Worm (Caenorhabditis elegans) whole organism, young adult: ENCODE data around the gene cey-4.

Source experiments
- B0336.3 ChIP-seq: fragments of 200-800 bp; sonication (Bioruptor generic); IDR thresholded peaks from 2 replicates; pipeline ENCODE4 v1.3.6; 2022; ENCODE audit warnings: missing genetic modification characterization, missing compliant biosample characterization
- C06A6.2 ChIP-seq: fragments of 200-800 bp; sonication (Bioruptor generic); conservative IDR thresholded peaks from 2 replicates; pipeline ENCODE4 v1.3.6; 2022; ENCODE audit warnings: missing genetic modification characterization, missing compliant biosample characterization
- C17E4.6 ChIP-seq: fragments of 200-800 bp; sonication (Bioruptor generic); IDR thresholded peaks from 2 replicates; pipeline ENCODE4 v1.3.6; 2022; ENCODE audit warnings: missing genetic modification reagents, missing genetic modification characterization, missing compliant biosample characterization
- D2030.7 ChIP-seq: fragments of 200-800 bp; sonication (Bioruptor generic); IDR thresholded peaks from 2 replicates; pipeline ENCODE4 v1.3.6; 2022; ENCODE audit warnings: missing genetic modification reagents, missing genetic modification characterization, missing compliant biosample characterization
- F33H1.4 ChIP-seq: fragments of 200-800 bp; sonication (Bioruptor generic); IDR thresholded peaks from 2 replicates; pipeline ENCODE4 v1.3.6; 2022; ENCODE audit warnings: missing genetic modification reagents, missing genetic modification characterization, missing compliant biosample characterization
- F49E8.2 ChIP-seq: sonication (generic microtip); optimal IDR thresholded peaks from 3 replicates; lab custom pipeline; 2017; ENCODE audit warnings: missing genetic modification characterization, mild to moderate bottlenecking, missing compliant biosample characterization, antibody characterized with exemption, moderate library complexity; ENCODE audit not compliant: insufficient read depth
- T07F8.4 ChIP-seq: sonication (generic microtip); optimal IDR thresholded peaks from 2 replicates; lab custom pipeline; 2016; ENCODE audit warnings: mild to moderate bottlenecking, missing genetic modification characterization, moderate library complexity, missing compliant biosample characterization
- Y53F4B.3 ChIP-seq: fragments of 200-800 bp; sonication (Bioruptor generic); IDR thresholded peaks from 2 replicates; pipeline ENCODE4 v1.3.6; 2022; ENCODE audit warnings: missing genetic modification reagents, missing genetic modification characterization, missing compliant biosample characterization
- Y56A3A.18 ChIP-seq: fragments of 200-800 bp; sonication (Bioruptor generic); IDR thresholded peaks from 2 replicates; pipeline ENCODE4 v1.3.6; 2022; ENCODE audit warnings: missing genetic modification reagents, missing genetic modification characterization, missing compliant biosample characterization
- athp-1 ChIP-seq: sonication (generic microtip); optimal IDR thresholded peaks from 2 replicates; lab custom pipeline; 2017; ENCODE audit warnings: mild to moderate bottlenecking, missing genetic modification characterization, missing compliant biosample characterization
- ceh-91 ChIP-seq: fragments of 200-800 bp; sonication (Bioruptor generic); IDR thresholded peaks from 2 replicates; pipeline ENCODE4 v1.3.6; 2022; ENCODE audit warnings: missing genetic modification reagents, missing genetic modification characterization, missing compliant biosample characterization
- dpff-1 ChIP-seq: sonication (generic microtip); optimal IDR thresholded peaks from 2 replicates; lab custom pipeline; 2017; ENCODE audit warnings: mild to moderate bottlenecking, missing genetic modification characterization, missing compliant biosample characterization
- dpl-1 ChIP-seq: fragments of 150-350 bp; optimal IDR thresholded peaks from 2 replicates; lab custom pipeline; 2014; ENCODE audit warnings: missing biosample characterization, missing genetic modification reagents, missing genetic modification characterization
- efl-1 ChIP-seq: fragments of 150-350 bp; optimal IDR thresholded peaks from 2 replicates; lab custom pipeline; 2014; ENCODE audit warnings: missing biosample characterization, missing genetic modification reagents, missing genetic modification characterization
- egl-44 ChIP-seq: fragments of 200-800 bp; sonication (Bioruptor generic); IDR thresholded peaks from 2 replicates; pipeline ENCODE4 v1.3.6; 2022; ENCODE audit warnings: missing genetic modification reagents, missing genetic modification characterization, missing compliant biosample characterization
- ekl-4 ChIP-seq: fragments of 200-800 bp; sonication (Bioruptor generic); IDR thresholded peaks from 2 replicates; pipeline ENCODE4 v1.3.6; 2022; ENCODE audit warnings: missing genetic modification reagents, missing genetic modification characterization, missing compliant biosample characterization
- hlh-26 ChIP-seq: fragments of 200-800 bp; sonication (Bioruptor generic); conservative IDR thresholded peaks from 2 replicates; pipeline ENCODE4 v1.3.6; 2022; ENCODE audit warnings: missing genetic modification reagents, missing genetic modification characterization, missing compliant biosample characterization
- hmg-1.2 ChIP-seq: fragments of 200-800 bp; sonication (Bioruptor generic); IDR thresholded peaks from 2 replicates; pipeline ENCODE4 v1.3.6; 2022; ENCODE audit warnings: missing genetic modification reagents, missing genetic modification characterization, missing compliant biosample characterization
- hsf-1 ChIP-seq: fragments of 200-800 bp; sonication (Bioruptor generic); IDR thresholded peaks from 2 replicates; pipeline ENCODE4 v1.3.6; 2022; ENCODE audit warnings: missing genetic modification reagents, missing genetic modification characterization, missing compliant biosample characterization
- lin-35 ChIP-seq, 3 experiments: fragments of 150-350 bp in 2 of 3; sonication (generic microtip) in 1 of 3; optimal IDR thresholded peaks; 2 replicates each; lab custom pipeline; 2014 to 2018; ENCODE audit warnings: missing biosample characterization in 3 of 3, missing genetic modification characterization in 3 of 3, missing genetic modification reagents in 3 of 3
- lin-54 ChIP-seq: fragments of 200-800 bp; sonication (Bioruptor generic); optimal IDR thresholded peaks from 2 replicates; lab custom pipeline; 2018; ENCODE audit warnings: mild to moderate bottlenecking, missing genetic modification characterization, missing compliant biosample characterization
- lir-1 ChIP-seq: fragments of 200-800 bp; sonication (Bioruptor generic); conservative IDR thresholded peaks from 2 replicates; pipeline ENCODE4 v1.3.6; 2022; ENCODE audit warnings: missing genetic modification reagents, missing genetic modification characterization, missing compliant biosample characterization
- lsl-1 ChIP-seq: fragments of 200-800 bp; sonication (Bioruptor generic); optimal IDR thresholded peaks from 2 replicates; lab custom pipeline; 2018; ENCODE audit warnings: mild to moderate bottlenecking, missing genetic modification characterization, moderate library complexity, missing compliant biosample characterization
- lsy-27 ChIP-seq: sonication (generic microtip); optimal IDR thresholded peaks from 2 replicates; lab custom pipeline; 2017; ENCODE audit warnings: missing genetic modification characterization, mild to moderate bottlenecking, missing compliant biosample characterization, antibody characterized with exemption, missing genotype, borderline replicate concordance; ENCODE audit not compliant: insufficient read depth
- madf-10 ChIP-seq: sonication (generic microtip); optimal IDR thresholded peaks from 2 replicates; lab custom pipeline; 2016; ENCODE audit warnings: mild to moderate bottlenecking, missing genetic modification characterization, missing compliant biosample characterization
- madf-6 ChIP-seq: fragments of 200-800 bp; sonication (Bioruptor generic); IDR thresholded peaks from 2 replicates; pipeline ENCODE4 v1.3.6; 2022; ENCODE audit warnings: missing genetic modification reagents, missing genetic modification characterization, missing compliant biosample characterization
- madf-8 ChIP-seq: fragments of 200-800 bp; sonication (Bioruptor generic); conservative IDR thresholded peaks from 2 replicates; pipeline ENCODE4 v1.3.6; 2022; ENCODE audit warnings: missing genetic modification reagents, missing genetic modification characterization, missing compliant biosample characterization
- mcd-1 ChIP-seq: fragments of 200-800 bp; sonication (Bioruptor generic); IDR thresholded peaks from 2 replicates; pipeline ENCODE4 v1.3.6; 2022; ENCODE audit warnings: missing genetic modification reagents, missing genetic modification characterization, missing compliant biosample characterization
- nfya-1 ChIP-seq: sonication (generic microtip); optimal IDR thresholded peaks from 2 replicates; lab custom pipeline; 2017; ENCODE audit warnings: antibody characterized with exemption, missing compliant biosample characterization, missing genetic modification characterization, borderline replicate concordance; ENCODE audit not compliant: insufficient read depth
- pbrm-1 ChIP-seq: fragments of 200-800 bp; sonication (Bioruptor generic); IDR thresholded peaks from 2 replicates; pipeline ENCODE4 v1.3.6; 2022; ENCODE audit warnings: missing genetic modification reagents, missing genetic modification characterization, missing compliant biosample characterization
- rcor-1 ChIP-seq: fragments of 200-800 bp; sonication (Bioruptor generic); IDR thresholded peaks from 2 replicates; pipeline ENCODE4 v1.3.6; 2022; ENCODE audit warnings: missing genetic modification reagents, missing genetic modification characterization, missing compliant biosample characterization
- rpc-1 ChIP-seq, 2 experiments: fragments of 150-350 bp in 1 of 2; sonication (generic microtip) in 1 of 2; optimal IDR thresholded peaks; 2 replicates each; lab custom pipeline; 2014 to 2018; ENCODE audit warnings: missing biosample characterization in 1 of 2, missing genetic modification characterization in 1 of 2, missing genetic modification reagents in 1 of 2, missing genotype in 1 of 2
- sea-2 ChIP-seq: fragments of 200-800 bp; sonication (Bioruptor generic); IDR thresholded peaks from 2 replicates; pipeline ENCODE4 v1.3.6; 2022; ENCODE audit warnings: missing genetic modification characterization, missing compliant biosample characterization
- snpc-1.3 ChIP-seq: sonication (generic microtip); optimal IDR thresholded peaks from 2 replicates; lab custom pipeline; 2017; ENCODE audit warnings: missing genetic modification characterization, mild to moderate bottlenecking, missing compliant biosample characterization, antibody characterized with exemption, moderate library complexity, missing genotype, missing genetic modification reagents; ENCODE audit not compliant: insufficient read depth
- snpc-3.4 ChIP-seq: sonication (generic microtip); optimal IDR thresholded peaks from 2 replicates; lab custom pipeline; 2017; ENCODE audit warnings: missing genetic modification characterization, mild to moderate bottlenecking, missing compliant biosample characterization, antibody characterized with exemption, moderate library complexity, missing genotype, missing genetic modification reagents
- sptf-2 ChIP-seq: fragments of 200-800 bp; sonication (Bioruptor generic); optimal IDR thresholded peaks from 2 replicates; lab custom pipeline; 2018; ENCODE audit warnings: mild to moderate bottlenecking, missing genetic modification characterization, missing compliant biosample characterization
- tbx-9 ChIP-seq: sonication (generic microtip); optimal IDR thresholded peaks from 2 replicates; lab custom pipeline; 2016; ENCODE audit warnings: borderline replicate concordance, missing genetic modification characterization, inconsistent platforms, missing compliant biosample characterization
- unc-130 ChIP-seq: sonication (generic microtip); optimal IDR thresholded peaks from 2 replicates; lab custom pipeline; 2016; ENCODE audit warnings: missing genetic modification reagents, missing genetic modification characterization, missing compliant biosample characterization
- xnd-1 ChIP-seq: sonication (generic microtip); optimal IDR thresholded peaks from 2 replicates; lab custom pipeline; 2016; ENCODE audit warnings: missing genotype, missing genetic modification reagents, missing genetic modification characterization, missing compliant biosample characterization
- zfh-2 ChIP-seq: fragments of 200-800 bp; sonication (Bioruptor generic); conservative IDR thresholded peaks from 2 replicates; pipeline ENCODE4 v1.3.6; 2022; ENCODE audit warnings: missing genetic modification reagents, missing genetic modification characterization, missing compliant biosample characterization
- ztf-22 ChIP-seq: fragments of 200-800 bp; sonication (Bioruptor generic); optimal IDR thresholded peaks from 2 replicates; lab custom pipeline; 2018; ENCODE audit warnings: mild to moderate bottlenecking, missing genetic modification characterization, moderate library complexity, missing compliant biosample characterization

The cey-4 gene

DNA sequence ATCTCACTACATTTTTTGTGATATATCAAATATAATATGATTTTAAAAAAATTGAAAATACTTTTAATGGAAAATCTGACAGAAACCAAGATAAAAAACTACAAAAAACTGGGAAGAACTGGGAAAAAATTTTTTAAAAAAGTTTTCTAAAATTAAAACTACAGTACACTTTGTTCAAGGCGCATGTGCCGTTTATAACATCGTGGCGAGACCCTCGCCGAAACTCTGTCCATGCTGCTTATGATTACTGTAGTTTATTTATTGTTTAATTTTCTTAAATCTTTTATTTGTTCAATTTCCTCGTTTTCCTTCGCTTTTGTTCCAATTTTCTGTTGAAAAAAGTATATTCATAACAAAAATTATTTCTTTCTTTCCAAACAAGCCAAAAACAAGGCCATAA lies 13.0 kb upstream of the cey-4 start, which contains the start of gene athp-1:
athp-1 (plus strand) TSS at position 305 of the 400 bp plus-strand sequence.
- TF ChIP-seq lsl-1 (GFP tag; lab: Kevin White, UChicago) (peak; percentile 98), madf-6 (GFP tag; lab: Robert Waterston, UW) (peak; percentile 97), tbx-9 (tag; lab: Kevin White, UChicago) (no peak), dpff-1 (tag; lab: Kevin White, UChicago) (no peak), snpc-1.3 (tag; lab: Kevin White, UChicago) (peak; percentile 65), pbrm-1 (GFP tag; lab: Robert Waterston, UW) (no peak), snpc-3.4 (tag; lab: Kevin White, UChicago) (peak; percentile 42), madf-8 (GFP tag; lab: Robert Waterston, UW) (peak; percentile 81), unc-130 (GFP tag; lab: Kevin White, UChicago) (peak; percentile 53), F49E8.2 (tag; lab: Kevin White, UChicago) (peak; percentile 11), lir-1 (GFP tag; lab: Robert Waterston, UW) (no peak), hmg-1.2 (no peak; the same call in 1 of the 2 replicates), egl-44 (GFP tag; lab: Robert Waterston, UW) (no peak), ceh-91 (GFP tag; lab: Robert Waterston, UW) (peak; percentile 66), athp-1 (tag; lab: Kevin White, UChicago) (peak; percentile 65), xnd-1 (peak; percentile 84), C06A6.2 (GFP tag; lab: Robert Waterston, UW) (no peak), F33H1.4 (GFP tag; lab: Robert Waterston, UW) (peak; percentile 95), sptf-2 (GFP tag; lab: Kevin White, UChicago) (no peak), mcd-1 (GFP tag; lab: Robert Waterston, UW) (peak; percentile 33; the same call in 1 of the 2 replicates), efl-1 (GFP tag; lab: Kevin White, UChicago) (peak; percentile 29), D2030.7 (GFP tag; lab: Robert Waterston, UW) (peak; percentile 86), lin-54 (peak; percentile 65), hsf-1 (GFP tag; lab: Robert Waterston, UW) (0 out of 2 replicates have a peak, but pooled peaks have one; percentile 55)

DNA sequence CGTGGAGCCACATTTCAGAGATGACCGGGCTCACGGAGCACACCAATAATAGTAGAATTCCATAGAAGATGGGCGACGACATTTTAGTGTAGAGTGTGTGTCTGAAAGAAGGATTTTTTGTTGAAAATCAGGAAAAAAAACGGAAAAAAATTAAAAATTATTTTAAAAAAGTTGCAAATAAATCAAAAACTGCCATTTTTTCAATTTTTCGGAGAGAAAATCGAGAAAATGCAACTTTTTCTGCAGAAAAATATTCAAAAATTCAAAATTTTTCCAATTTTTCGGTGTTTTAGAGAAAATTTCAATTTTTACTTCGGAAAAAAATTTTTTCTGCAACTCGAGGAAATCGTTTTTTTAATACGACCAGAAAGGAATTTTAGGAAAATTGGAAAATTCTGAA lies 11.6 kb upstream of the cey-4 start, which contains the start of gene C44B9.3:
C44B9.3 (minus strand) TSS at position 101 of the 400 bp plus-strand sequence.
- TF ChIP-seq ztf-22 (GFP tag; lab: Kevin White, UChicago) (no peak), dpl-1 (GFP tag; lab: Kevin White, UChicago) (no peak), zfh-2 (GFP tag; lab: Robert Waterston, UW) (no peak), lir-1 (GFP tag; lab: Robert Waterston, UW) (no peak), B0336.3 (GFP tag; lab: Robert Waterston, UW) (no peak), sea-2 (GFP tag; lab: Robert Waterston, UW) (no peak), nfya-1 (tag; lab: Kevin White, UChicago) (no peak), ekl-4 (GFP tag; lab: Robert Waterston, UW) (no peak), T07F8.4 (no peak), C17E4.6 (no peak), lin-35 (GFP tag; optimal IDR thresholded peaks at IDR 0.05; lab: Kevin White, UChicago) (no peak), hlh-26 (GFP tag; lab: Robert Waterston, UW) (no peak), Y56A3A.18 (no peak), rpc-1 (optimal IDR thresholded peaks at IDR 0.05; lab: Kevin White, UChicago) (no peak), rpc-1 (tag; optimal IDR thresholded peaks at IDR 0.05; lab: Kevin White, UChicago) (no peak), ceh-91 (GFP tag; lab: Robert Waterston, UW) (no peak), F33H1.4 (GFP tag; lab: Robert Waterston, UW) (no peak), lsy-27 (tag; lab: Kevin White, UChicago) (no peak), Y53F4B.3 (GFP tag; lab: Robert Waterston, UW) (no peak), madf-10 (tag; lab: Kevin White, UChicago) (no peak), rcor-1 (no peak)
- TF ChIP-seq, all 124 proteins: peak for 0
